Fruit fly (Drosophila melanogaster): ENCODE measurements around the gene fd3F.

The fd3F gene

dm6 chrX:3778135-3778951, 23.8 kb upstream of the fd3F start (continued):
- TF ChIP-seq CG30403 (GFP tag; optimal IDR thresholded peaks at IDR 0.05) (no peak), slp2 (GFP tag; optimal IDR thresholded peaks at IDR 0.05) (no peak), CG1647 (GFP tag; optimal IDR thresholded peaks at IDR 0.05) (no peak), CG34376 (GFP tag; optimal IDR thresholded peaks at IDR 0.05) (no peak), CG10979 (tag; optimal IDR thresholded peaks at IDR 0.05) (no peak), Lim3 (GFP tag; IDR thresholded peaks at IDR 0.05) (no peak), CG10462 (GFP tag; optimal IDR thresholded peaks at IDR 0.05) (no peak), oc (tag; optimal IDR thresholded peaks at IDR 0.05) (no peak), slbo (GFP tag; IDR thresholded peaks at IDR 0.05) (no peak), CG2889 (GFP tag; IDR thresholded peaks at IDR 0.05) (no peak), Ssrp (tag; optimal IDR thresholded peaks at IDR 0.05) (no peak), CG14710 (tag; optimal IDR thresholded peaks at IDR 0.05) (no peak), CG15269 (tag; optimal IDR thresholded peaks at IDR 0.05) (no peak), nau (GFP tag; optimal IDR thresholded peaks at IDR 0.05) (no peak), Max (GFP tag; optimal IDR thresholded peaks at IDR 0.05) (no peak), corto (GFP tag; optimal IDR thresholded peaks at IDR 0.05) (peak; percentile 39), trem (tag; optimal IDR thresholded peaks at IDR 0.05) (no peak), CG1792 (GFP tag; optimal IDR thresholded peaks at IDR 0.05) (no peak), Dad (GFP tag; optimal IDR thresholded peaks at IDR 0.05) (no peak), disco-r (GFP tag; optimal IDR thresholded peaks at IDR 0.05) (no peak), ro (GFP tag; IDR thresholded peaks at IDR 0.05) (no peak), Optix (GFP tag; IDR thresholded peaks at IDR 0.05) (no peak), rib (GFP tag; IDR thresholded peaks at IDR 0.05) (peak; percentile 90; the same call in 1 of the 2 replicates), Atf3 (GFP tag; optimal IDR thresholded peaks at IDR 0.05) (no peak), chn (GFP tag; optimal IDR thresholded peaks at IDR 0.05) (no peak), bowl (GFP tag; IDR thresholded peaks at IDR 0.05) (no peak), crp (GFP tag; optimal IDR thresholded peaks at IDR 0.05) (peak in 1 of 2 experiments; percentile 2), Oaz (GFP tag; IDR thresholded peaks at IDR 0.05) (no peak), Nf-YB (GFP tag; optimal IDR thresholded peaks at IDR 0.05) (no peak), Awh (GFP tag; IDR thresholded peaks at IDR 0.05) (no peak), CG6175 (GFP tag; IDR thresholded peaks at IDR 0.05) (no peak), Atf-2 (GFP tag; optimal IDR thresholded peaks at IDR 0.05) (no peak), CG11695 (GFP tag; IDR thresholded peaks at IDR 0.05) (no peak), bsh (GFP tag; optimal IDR thresholded peaks at IDR 0.05) (peak in 1 of 2 experiments; percentile 59), CG14860 (GFP tag; IDR thresholded peaks at IDR 0.05; ENCODE audit: partially characterized antibody) (no peak), CG18262 (tag; optimal IDR thresholded peaks at IDR 0.05) (no peak), al (GFP tag; IDR thresholded peaks at IDR 0.05) (no peak), sd (tag; optimal IDR thresholded peaks at IDR 0.05) (peak; percentile 44), fd96Cb (tag; optimal IDR thresholded peaks at IDR 0.05) (no peak), cato (GFP tag; optimal IDR thresholded peaks at IDR 0.05; ENCODE audit: borderline replicate concordance) (no peak), sima (GFP tag; optimal IDR thresholded peaks at IDR 0.05) (no peak), yki (optimal IDR thresholded peaks at IDR 0.05) (no peak), Bdp1 (GFP tag; optimal IDR thresholded peaks at IDR 0.05) (no peak), Dfd (GFP tag; optimal IDR thresholded peaks at IDR 0.05) (no peak), en (GFP tag; optimal IDR thresholded peaks at IDR 0.05) (no peak), lab (GFP tag; optimal IDR thresholded peaks at IDR 0.05) (no peak), cas (GFP tag; IDR thresholded peaks at IDR 0.05) (no peak), cwo (GFP tag; optimal IDR thresholded peaks at IDR 0.05) (peak; percentile 4), CG2875 (GFP tag; optimal IDR thresholded peaks at IDR 0.05) (no peak), tin (GFP tag; optimal IDR thresholded peaks at IDR 0.05) (no peak)

Measured in whole organism, embryonic.